Worm (Caenorhabditis elegans) whole organism, dauer: ENCODE results near the gene immt-1.

Experiments used
- unc-62 ChIP-seq: sonication (generic microtip); optimal IDR thresholded peaks from 2 replicates; lab custom pipeline; 2017; ENCODE audit warnings: missing biosample characterization, missing genetic modification reagents, missing genetic modification characterization

The immt-1 gene

DNA sequence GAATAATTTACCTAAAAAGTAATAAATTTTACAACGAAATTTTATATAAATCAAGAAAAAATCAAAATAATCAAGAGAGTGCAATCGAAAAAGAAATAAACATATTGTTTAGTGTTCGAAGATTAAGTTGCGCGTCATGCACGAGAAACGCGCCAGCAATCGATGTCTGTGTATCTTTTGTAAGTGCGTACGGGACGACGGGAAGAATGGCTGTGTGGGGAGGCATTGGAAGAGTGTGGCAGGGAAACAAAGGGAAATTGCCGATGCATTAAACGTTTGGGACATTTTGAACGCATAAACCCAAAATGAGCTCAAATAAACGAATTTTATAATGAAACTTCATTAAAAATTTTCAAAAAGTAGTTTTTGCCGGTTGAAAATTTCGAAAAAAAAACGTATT is at the start of gene immt-1:
TSS of gene immt-1 (minus strand) at position 11 of the 400 bp plus-strand sequence.
- no peak for TF ChIP-seq unc-62

DNA sequence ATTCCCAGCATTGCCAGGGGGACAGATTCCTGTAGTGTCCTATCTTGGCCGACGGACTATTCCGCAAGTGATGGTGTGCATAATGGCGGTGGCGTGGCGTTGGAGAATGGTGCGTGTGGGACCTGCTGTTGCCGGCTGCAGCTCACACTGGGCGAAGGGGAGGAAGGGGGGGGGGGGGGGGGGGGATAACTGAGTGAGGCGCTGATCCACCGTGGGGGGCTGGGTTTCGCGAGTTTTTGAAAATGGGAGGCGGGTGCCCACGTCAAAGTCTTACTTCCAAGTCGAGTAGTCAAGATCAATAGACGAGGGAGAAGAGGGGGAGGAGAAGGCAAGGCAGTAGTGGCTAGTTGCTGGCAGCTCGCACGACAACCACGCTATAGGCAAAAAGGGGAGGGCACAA is 44.4 kb upstream of the immt-1 start:
- TF ChIP-seq unc-62 = no peak

DNA sequence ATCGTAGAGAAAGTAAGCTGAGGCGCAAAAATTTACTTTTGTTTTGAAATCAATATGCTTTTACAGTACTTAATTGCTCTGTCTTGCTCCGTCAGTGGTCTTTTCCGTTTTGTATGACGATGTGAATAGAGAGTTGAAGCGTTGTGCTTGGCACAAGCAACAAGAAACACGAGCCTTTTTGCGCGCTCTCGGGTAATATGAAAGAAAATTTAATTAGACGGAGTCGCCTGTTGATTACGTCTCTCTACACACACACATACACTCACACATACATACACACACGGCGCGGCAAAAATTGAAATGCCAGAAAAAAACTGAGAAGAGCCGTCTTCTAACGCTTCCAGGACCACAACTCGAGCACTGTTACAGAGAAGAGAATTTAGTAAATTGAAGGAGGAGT is 42.9 kb upstream of the immt-1 start:
- no peak for TF ChIP-seq unc-62

ce11 chrX:2727681-2728080 is 40.7 kb upstream of the immt-1 start:
- TF ChIP-seq unc-62 = no peak

ce11 chrX:2712984-2713383 is 26.0 kb upstream of the immt-1 start:
- TF ChIP-seq unc-62 = no peak

- TF ChIP-seq unc-62 = no peak
These were observed 22.2 kb upstream of the immt-1 start for ce11 chrX:2709183-2709582.

DNA sequence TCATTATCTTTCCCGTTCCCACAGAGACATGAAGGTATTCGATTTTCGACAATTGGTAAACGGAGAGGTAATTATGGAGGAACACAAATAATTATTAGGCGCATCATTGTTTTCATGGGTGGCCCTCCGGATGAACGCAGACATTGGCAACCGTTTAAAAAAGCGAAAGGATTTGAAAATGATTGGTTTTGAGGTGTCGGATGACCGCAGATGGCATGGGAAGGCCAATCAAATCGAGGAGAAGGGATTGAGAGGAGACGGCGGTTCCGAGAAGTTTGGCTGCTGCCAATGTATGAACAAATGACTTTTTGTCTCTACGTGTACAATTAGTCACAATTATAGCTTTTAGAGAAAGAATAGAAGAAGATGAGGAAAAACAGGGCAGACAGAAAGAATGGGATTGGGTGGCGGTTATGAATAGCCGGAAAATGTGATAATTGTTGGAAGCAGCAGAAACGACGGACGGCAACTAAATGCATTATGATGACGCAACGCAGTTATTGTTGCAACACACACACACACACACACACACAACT is 20.6 kb upstream of the immt-1 start:
- TF ChIP-seq unc-62 = no peak

ce11 chrX:2705809-2706378 is 18.9 kb upstream of the immt-1 start, which contains the start of gene igcm-3:
Gene igcm-3 (minus strand): TSS chrX:2705859.
- no peak for TF ChIP-seq unc-62

DNA sequence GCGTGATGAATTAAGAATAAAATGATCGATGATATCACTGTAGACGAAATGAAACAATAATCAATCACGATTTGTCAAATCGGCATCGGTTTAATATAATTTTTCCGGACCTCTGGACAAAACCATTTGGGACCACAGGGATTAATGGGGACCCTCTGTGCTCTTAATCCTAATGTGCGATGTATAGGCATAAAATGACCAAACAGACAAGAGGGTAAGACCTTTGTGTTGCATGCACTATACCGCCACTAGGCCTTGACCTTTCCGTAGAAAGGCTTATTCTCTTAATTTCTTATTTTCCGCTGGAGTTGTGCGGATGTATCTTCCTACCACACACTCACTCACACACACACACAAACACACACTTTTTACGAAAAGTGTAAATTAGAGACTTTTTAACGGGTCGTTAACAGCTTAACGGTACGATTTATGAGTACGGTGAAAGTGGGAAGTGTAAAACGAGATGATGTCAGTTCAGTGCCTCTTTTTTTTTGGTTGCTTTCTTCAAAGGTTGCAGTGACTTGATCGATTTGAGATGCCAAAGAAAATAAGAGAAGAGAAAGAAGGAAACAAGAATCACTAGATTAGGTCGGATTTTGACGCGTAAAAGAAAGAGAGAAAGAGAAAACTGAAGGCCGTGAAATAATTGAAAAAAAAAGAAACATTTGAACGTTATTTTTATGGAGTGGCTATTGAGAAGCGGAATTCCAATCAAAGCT is 17.9 kb upstream of the immt-1 start:
- TF ChIP-seq unc-62 = no peak

ce11 chrX:2703887-2704286 is 16.9 kb upstream of the immt-1 start:
- no peak for TF ChIP-seq unc-62

- no peak for TF ChIP-seq unc-62
These were observed 13.7 kb upstream of the immt-1 start for ce11 chrX:2700649-2701048.

DNA sequence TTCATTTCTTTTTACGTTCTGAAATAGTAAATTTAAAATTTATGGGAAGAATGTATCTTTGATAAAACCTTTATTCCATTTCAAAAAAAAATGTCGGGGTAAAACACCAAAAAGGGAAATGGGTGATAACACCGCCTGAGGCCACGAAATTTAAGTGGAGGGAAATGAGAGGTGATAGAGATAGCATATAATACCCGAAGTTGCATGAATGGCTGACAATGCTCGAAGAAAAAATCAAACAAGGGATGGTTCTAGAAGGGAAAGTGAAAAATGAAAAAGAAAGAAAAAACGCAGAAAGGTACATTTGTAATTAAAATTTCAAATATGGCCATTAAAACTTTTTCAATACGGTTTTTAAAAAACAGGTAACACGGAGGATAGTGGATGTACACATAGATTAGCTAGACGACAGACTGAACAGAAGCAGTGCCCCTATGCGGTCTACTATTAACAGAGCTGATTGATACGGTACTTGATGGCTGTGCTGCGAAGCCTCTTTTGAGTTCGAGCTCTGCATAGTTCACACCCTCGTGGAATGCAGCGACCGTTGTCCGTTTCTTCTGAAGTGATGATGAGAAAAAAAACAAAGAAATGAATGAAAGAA is 11.3 kb upstream of the immt-1 start:
- no peak for TF ChIP-seq unc-62

ce11 chrX:2697645-2698044 is 10.7 kb upstream of the immt-1 start:
- no peak for TF ChIP-seq unc-62

- no peak for TF ChIP-seq unc-62
These were observed 9.6 kb upstream of the immt-1 start for ce11 chrX:2696563-2696962.

- no peak for TF ChIP-seq unc-62
These were observed 8.3 kb upstream of the immt-1 start for ce11 chrX:2695292-2695691.

ce11 chrX:2694725-2695124 is 7.7 kb upstream of the immt-1 start, which contains the start of gene T02C5.1:
Gene T02C5.1 (plus strand): TSS chrX:2694923.
- TF ChIP-seq unc-62 = no peak

DNA sequence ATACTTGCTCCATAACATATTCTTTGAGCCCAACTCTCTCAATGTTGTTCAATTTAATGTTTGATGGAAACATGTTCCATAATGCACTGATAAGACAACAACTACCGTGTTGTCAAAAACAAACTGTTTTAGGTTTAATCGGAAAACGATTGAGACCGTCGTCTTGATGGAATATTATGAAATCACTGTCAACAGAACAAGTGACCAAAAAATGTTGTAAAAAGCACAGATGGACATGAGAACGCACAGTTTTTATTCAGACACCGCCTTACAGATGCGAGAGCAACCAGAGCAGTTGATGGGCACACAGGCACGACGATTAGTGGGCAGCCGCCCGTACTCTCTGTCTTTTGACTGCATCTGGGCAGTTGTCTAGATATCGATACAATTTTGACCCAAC is 6.0 kb upstream of the immt-1 start:
- no peak for TF ChIP-seq unc-62
